Worm (Caenorhabditis elegans): Measurements from ENCODE around the gene cky-1.

The cky-1 gene

ce11 chrV:12784861-12785260 is 48.4 kb downstream of the cky-1 start, which contains the start of gene sre-20:
sre-20 (minus strand) TSS chrV:12784961.
- no peak for TF ChIP-seq unc-130 (GFP tag; optimal IDR thresholded peaks at IDR 0.05)
- TF ChIP-seq snpc-1.1 (tag; optimal IDR thresholded peaks at IDR 0.05; ENCODE audit: insufficient read depth): no peak
- no peak for TF ChIP-seq F52B5.7 (tag; optimal IDR thresholded peaks at IDR 0.05)
- no peak for TF ChIP-seq akir-1 (GFP tag; optimal IDR thresholded peaks at IDR 0.05)
- TF ChIP-seq F39B2.1 (GFP tag; IDR thresholded peaks at IDR 0.05): no peak
- no peak for TF ChIP-seq F57C9.4 (tag; optimal IDR thresholded peaks at IDR 0.05)
- no peak for TF ChIP-seq Y67H2A.10 (GFP tag; conservative IDR thresholded peaks at IDR 0.05)
- no peak for TF ChIP-seq hlh-12 (tag; optimal IDR thresholded peaks at IDR 0.05)
- no peak for TF ChIP-seq egl-44 (GFP tag; IDR thresholded peaks at IDR 0.05)
- no peak for TF ChIP-seq hmg-20 (GFP tag; IDR thresholded peaks at IDR 0.05)
- no peak for TF ChIP-seq ztf-28 (GFP tag; IDR thresholded peaks at IDR 0.05)
- TF ChIP-seq bed-2 (GFP tag; IDR thresholded peaks at IDR 0.05): no peak
- no peak for TF ChIP-seq nhr-90 (tag; optimal IDR thresholded peaks at IDR 0.05)
- no peak for TF ChIP-seq hsf-1 (GFP tag; IDR thresholded peaks at IDR 0.05)
- TF ChIP-seq ZK185.1 (tag; optimal IDR thresholded peaks at IDR 0.05; ENCODE audit: poor library complexity, severe bottlenecking): no peak
- no peak for TF ChIP-seq Y56A3A.18 (GFP tag; IDR thresholded peaks at IDR 0.05)
- no peak for TF ChIP-seq rec-8 (tag; optimal IDR thresholded peaks at IDR 0.05)
- TF ChIP-seq T26A5.8 (tag; optimal IDR thresholded peaks at IDR 0.05): no peak
- TF ChIP-seq chd-7 (tag; optimal IDR thresholded peaks at IDR 0.05): no peak
- no peak for TF ChIP-seq F37B4.10 (GFP tag; IDR thresholded peaks at IDR 0.05)

- TF ChIP-seq F22D6.2 (tag; optimal IDR thresholded peaks at IDR 0.05): no peak
- TF ChIP-seq F57C9.4 (tag; optimal IDR thresholded peaks at IDR 0.05): no peak
- no peak for TF ChIP-seq unc-130 (GFP tag; optimal IDR thresholded peaks at IDR 0.05)
- TF ChIP-seq sptf-2 (GFP tag; optimal IDR thresholded peaks at IDR 0.05): no peak
- no peak for TF ChIP-seq pha-4 (tag; optimal IDR thresholded peaks at IDR 0.05)
- TF ChIP-seq T26A5.8 (tag; optimal IDR thresholded peaks at IDR 0.05): no peak
- TF ChIP-seq bed-2 (GFP tag; IDR thresholded peaks at IDR 0.05): no peak
- TF ChIP-seq ztf-3 (GFP tag; optimal IDR thresholded peaks at IDR 0.05): no peak
- no peak for TF ChIP-seq cebp-2 (GFP tag; IDR thresholded peaks at IDR 0.05)
- no peak for TF ChIP-seq mxl-1 (tag; optimal IDR thresholded peaks at IDR 0.05)
- TF ChIP-seq Y56A3A.18 (GFP tag; IDR thresholded peaks at IDR 0.05): no peak
- TF ChIP-seq hsf-1 (GFP tag; IDR thresholded peaks at IDR 0.05): no peak
- no peak for TF ChIP-seq rec-8 (tag; optimal IDR thresholded peaks at IDR 0.05)
- TF ChIP-seq lin-35 (GFP tag; optimal IDR thresholded peaks at IDR 0.05): no peak
- TF ChIP-seq dpff-1 (tag; optimal IDR thresholded peaks at IDR 0.05): no peak
- TF ChIP-seq lin-40 (tag; optimal IDR thresholded peaks at IDR 0.05): no peak
- no peak for TF ChIP-seq B0019.2 (GFP tag; conservative IDR thresholded peaks at IDR 0.05)
- TF ChIP-seq D2030.7 (GFP tag; IDR thresholded peaks at IDR 0.05): no peak
These were observed 49.8 kb downstream of the cky-1 start for ce11 chrV:12786340-12786739.

ce11 chrV:12787026-12787425 is 50.5 kb downstream of the cky-1 start, which contains the start of gene fkb-4:
fkb-4 (minus strand) TSS chrV:12787126.
- TF ChIP-seq F52B5.7 (tag; optimal IDR thresholded peaks at IDR 0.05): no peak
- no peak for TF ChIP-seq egl-44 (GFP tag; IDR thresholded peaks at IDR 0.05)
- no peak for TF ChIP-seq ztf-6 (GFP tag; IDR thresholded peaks at IDR 0.05)
- no peak for TF ChIP-seq zfh-2 (GFP tag; conservative IDR thresholded peaks at IDR 0.05)

- TF ChIP-seq lin-54 (GFP tag; optimal IDR thresholded peaks at IDR 0.05): no peak
- no peak for TF ChIP-seq ama-1 (optimal IDR thresholded peaks at IDR 0.05)
- TF ChIP-seq ama-1 (GFP tag; optimal IDR thresholded peaks at IDR 0.05): no peak
- TF ChIP-seq nfya-2 (GFP tag; IDR thresholded peaks at IDR 0.05): no peak
- TF ChIP-seq hsf-1 (GFP tag; IDR thresholded peaks at IDR 0.05): no peak
- no peak for TF ChIP-seq unc-62 (GFP tag; optimal IDR thresholded peaks at IDR 0.05)
- no peak for TF ChIP-seq sea-2 (GFP tag; IDR thresholded peaks at IDR 0.05)
- TF ChIP-seq nfya-1 (tag; optimal IDR thresholded peaks at IDR 0.05; ENCODE audit: borderline replicate concordance, insufficient read depth): no peak
- TF ChIP-seq cebp-1 (GFP tag; IDR thresholded peaks at IDR 0.05): no peak
- no peak for TF ChIP-seq cebp-1 (tag; optimal IDR thresholded peaks at IDR 0.05)
- no peak for TF ChIP-seq let-607 (tag; optimal IDR thresholded peaks at IDR 0.05)
- TF ChIP-seq lag-1 (GFP tag; IDR thresholded peaks at IDR 0.05): no peak
- no peak for TF ChIP-seq lsl-1 (GFP tag; optimal IDR thresholded peaks at IDR 0.05)
- no peak for TF ChIP-seq dpff-1 (tag; optimal IDR thresholded peaks at IDR 0.05)
- TF ChIP-seq ets-4 (GFP tag; optimal IDR thresholded peaks at IDR 0.05): no peak
These were observed 51.9 kb downstream of the cky-1 start, which contains the start of gene srbc-44 for ce11 chrV:12788451-12788850. srbc-44 (minus strand) TSS chrV:12788551.

Data from whole organism, young adult.